Worm (Caenorhabditis elegans) whole organism, midembryonic: Measurements from ENCODE around the gene F10D2.16.
A peak's percentile ranks its signal among the peaks of the same experiment; 100 is the strongest.

ENCODE experiments used
- T22C8.4 ChIP-seq: fragments of 200-800 bp; sonication (Bioruptor generic); IDR thresholded peaks from 2 replicates; pipeline ENCODE4 v1.3.6; 2022; ENCODE audit warnings: missing genetic modification characterization, missing compliant biosample characterization
- cog-1 ChIP-seq: sonication (generic microtip); optimal IDR thresholded peaks from 2 replicates; lab custom pipeline; 2016; ENCODE audit warnings: missing genetic modification characterization, missing compliant biosample characterization
- flt-1 ChIP-seq: fragments of 200-800 bp; sonication (Bioruptor generic); IDR thresholded peaks from 2 replicates; pipeline ENCODE4 v1.3.6; 2022; ENCODE audit warnings: missing genetic modification characterization, missing compliant biosample characterization
- klf-2 ChIP-seq: fragments of 200-800 bp; sonication (Bioruptor generic); conservative IDR thresholded peaks from 2 replicates; pipeline ENCODE4 v1.3.6; 2022; ENCODE audit warnings: missing genetic modification reagents, missing genetic modification characterization, missing compliant biosample characterization
- med-1 ChIP-seq: sonication (generic microtip); optimal IDR thresholded peaks from 2 replicates; lab custom pipeline; 2017; ENCODE audit warnings: missing genetic modification characterization, mild to moderate bottlenecking, missing compliant biosample characterization, antibody characterized with exemption, missing genetic modification reagents; ENCODE audit not compliant: insufficient read depth
- ref-1 ChIP-seq: fragments of 200-800 bp; sonication (Bioruptor generic); conservative IDR thresholded peaks from 2 replicates; pipeline ENCODE4 v1.3.6; 2022; ENCODE audit warnings: missing genetic modification reagents, missing genetic modification characterization, missing compliant biosample characterization
- tab-1 ChIP-seq: fragments of 200-800 bp; sonication (Bioruptor generic); IDR thresholded peaks from 2 replicates; pipeline ENCODE4 v1.3.6; 2022; ENCODE audit warnings: missing genetic modification characterization, missing compliant biosample characterization
- ztf-23 ChIP-seq: fragments of 200-800 bp; sonication (Bioruptor generic); IDR thresholded peaks from 2 replicates; pipeline ENCODE4 v1.3.6; 2022; ENCODE audit warnings: missing genetic modification reagents, missing genetic modification characterization, missing compliant biosample characterization
- ztf-29 ChIP-seq: fragments of 200-800 bp; sonication (Bioruptor generic); IDR thresholded peaks from 2 replicates; pipeline ENCODE4 v1.3.6; 2022; ENCODE audit warnings: missing genetic modification reagents, missing genetic modification characterization, missing compliant biosample characterization

F10D2.16 gene

ce11 chrV:7103247-7103646 is 30.8 kb upstream of the F10D2.16 start, which contains the start of gene odr-2:
Gene odr-2, plus strand, starts transcription at chrV:7103547.
- TF ChIP-seq ztf-29 (GFP tag; lab: Robert Waterston, UW), result no peak
- no peak for TF ChIP-seq cog-1 (tag; lab: Kevin White, UChicago)

- TF ChIP-seq tab-1 (GFP tag; lab: Robert Waterston, UW) (0 out of 2 replicates have a peak, but pooled peaks have one; percentile 13), cog-1 (tag; lab: Kevin White, UChicago) (no peak)
Measured at ce11 chrV:7106499-7107152, 27.4 kb upstream of the F10D2.16 start.

ce11 chrV:7110370-7110769 is 23.7 kb upstream of the F10D2.16 start:
- TF ChIP-seq klf-2 (GFP tag; lab: Robert Waterston, UW) (no peak), ref-1 (no peak), med-1 (no peak), cog-1 (tag; lab: Kevin White, UChicago) (no peak), ztf-23 (GFP tag; lab: Robert Waterston, UW) (no peak)

- TF ChIP-seq ztf-23 (GFP tag; lab: Robert Waterston, UW) (no peak), flt-1 (no peak), med-1 (no peak), cog-1 (tag; lab: Kevin White, UChicago) (no peak), ztf-29 (GFP tag; lab: Robert Waterston, UW) (no peak)
Measured at ce11 chrV:7111276-7111675, 22.8 kb upstream of the F10D2.16 start.

- TF ChIP-seq ztf-29 (GFP tag; lab: Robert Waterston, UW) (no peak), flt-1 (no peak), med-1 (no peak), cog-1 (tag; lab: Kevin White, UChicago) (no peak), ref-1 (no peak), ztf-23 (GFP tag; lab: Robert Waterston, UW) (no peak), klf-2 (GFP tag; lab: Robert Waterston, UW) (no peak), tab-1 (GFP tag; lab: Robert Waterston, UW) (no peak), T22C8.4 (GFP tag; lab: Robert Waterston, UW) (no peak)
Measured at ce11 chrV:7112223-7112622, 21.8 kb upstream of the F10D2.16 start.

- TF ChIP-seq klf-2 (GFP tag; lab: Robert Waterston, UW) (no peak), ztf-29 (GFP tag; lab: Robert Waterston, UW) (no peak), med-1 (no peak), T22C8.4 (GFP tag; lab: Robert Waterston, UW) (no peak), ztf-23 (GFP tag; lab: Robert Waterston, UW) (no peak), tab-1 (GFP tag; lab: Robert Waterston, UW) (no peak), ref-1 (no peak), flt-1 (no peak)
Measured at ce11 chrV:7118796-7119195, 15.3 kb upstream of the F10D2.16 start, which contains the start of gene srx-33. Gene srx-33, minus strand, starts transcription at chrV:7118896.

ce11 chrV:7120168-7120567 is 13.9 kb upstream of the F10D2.16 start, which contains the start of gene srx-34:
Gene srx-34, minus strand, starts transcription at chrV:7120268.
- no peak for TF ChIP-seq klf-2 (GFP tag; lab: Robert Waterston, UW)
- TF ChIP-seq ztf-23 (GFP tag; lab: Robert Waterston, UW), result no peak
- TF ChIP-seq flt-1, result no peak
- no peak for TF ChIP-seq T22C8.4 (GFP tag; lab: Robert Waterston, UW)
- no peak for TF ChIP-seq med-1
- no peak for TF ChIP-seq cog-1 (tag; lab: Kevin White, UChicago)
- no peak for TF ChIP-seq ref-1

- no peak for TF ChIP-seq cog-1 (tag; lab: Kevin White, UChicago)
- TF ChIP-seq T22C8.4 (GFP tag; lab: Robert Waterston, UW), result no peak
- TF ChIP-seq ref-1, result no peak
- no peak for TF ChIP-seq klf-2 (GFP tag; lab: Robert Waterston, UW)
- TF ChIP-seq flt-1, result no peak
- TF ChIP-seq ztf-29 (GFP tag; lab: Robert Waterston, UW), result no peak
- TF ChIP-seq med-1, result no peak
- no peak for TF ChIP-seq ztf-23 (GFP tag; lab: Robert Waterston, UW)
- TF ChIP-seq tab-1 (GFP tag; lab: Robert Waterston, UW), result no peak
Measured at ce11 chrV:7123188-7123708, 10.8 kb upstream of the F10D2.16 start, which contains the start of gene lmd-5. Gene lmd-5, plus strand, starts transcription at chrV:7123658.

ce11 chrV:7123979-7124378 is 10.1 kb upstream of the F10D2.16 start:
- TF ChIP-seq med-1 (no peak), klf-2 (GFP tag; lab: Robert Waterston, UW) (no peak), flt-1 (no peak), cog-1 (tag; lab: Kevin White, UChicago) (no peak), ztf-23 (GFP tag; lab: Robert Waterston, UW) (no peak), tab-1 (GFP tag; lab: Robert Waterston, UW) (no peak), ref-1 (no peak), ztf-29 (GFP tag; lab: Robert Waterston, UW) (no peak), T22C8.4 (GFP tag; lab: Robert Waterston, UW) (no peak)

ce11 chrV:7129460-7129859 is 4.6 kb upstream of the F10D2.16 start, which contains the start of gene T01C4.8:
Gene T01C4.8, minus strand, starts transcription at chrV:7129560.
- TF ChIP-seq flt-1 (no peak), ztf-29 (GFP tag; lab: Robert Waterston, UW) (no peak), klf-2 (GFP tag; lab: Robert Waterston, UW) (no peak), tab-1 (GFP tag; lab: Robert Waterston, UW) (no peak), T22C8.4 (GFP tag; lab: Robert Waterston, UW) (no peak), ztf-23 (GFP tag; lab: Robert Waterston, UW) (no peak), med-1 (no peak), cog-1 (tag; lab: Kevin White, UChicago) (no peak), ref-1 (no peak)
